Worm (Caenorhabditis elegans) whole organism, L4/young adult: ENCODE data around the gene C53C11.2.

ENCODE experiments used
- W03F9.2 ChIP-seq: fragments of 150-350 bp; optimal IDR thresholded peaks from 2 replicates; lab custom pipeline; 2014; ENCODE audit warnings: missing biosample characterization, missing genetic modification characterization
- him-1 ChIP-seq: sonication (generic microtip); optimal IDR thresholded peaks from 2 replicates; lab custom pipeline; 2016; ENCODE audit warnings: missing genotype, missing genetic modification reagents, missing genetic modification characterization, missing compliant biosample characterization

DNA sequence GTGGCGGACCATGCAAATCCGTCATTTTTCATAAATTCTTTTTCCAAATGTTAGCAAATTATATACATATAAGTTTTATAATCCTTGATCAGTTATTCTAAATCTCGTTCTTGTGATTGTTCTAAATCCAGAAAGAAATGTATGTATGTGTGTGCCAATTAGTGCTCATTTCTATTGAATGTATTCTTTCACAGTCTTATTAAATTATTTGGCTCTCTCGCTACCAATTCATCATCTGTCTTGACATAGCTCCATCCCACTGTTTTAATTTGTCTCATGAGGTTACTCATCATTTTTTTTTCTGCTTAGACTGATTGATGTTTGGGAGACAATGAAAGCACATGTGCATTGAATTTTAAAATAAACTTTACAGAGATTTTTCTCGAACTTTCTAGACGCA, 19.0 kb downstream of the C53C11.2 start:
- TF ChIP-seq W03F9.2: no peak
- TF ChIP-seq him-1 (tag; lab: Kevin White, UChicago): no peak
